Fruit fly (Drosophila melanogaster) whole organism, embryonic: ENCODE data around the gene CG34307.

ENCODE experiments used
- Ada2b ChIP-seq: fragments of 200-800 bp; sonication (Bioruptor generic); IDR thresholded peaks from 2 replicates; pipeline ENCODE4 v1.3.6; 2022; ENCODE audit warnings: missing biosample characterization, missing genetic modification characterization
- BtbVII ChIP-seq: fragments of 200-800 bp; sonication (Bioruptor generic); optimal IDR thresholded peaks from 3 replicates; lab custom pipeline; 2017; ENCODE audit warnings: missing biosample characterization, mild to moderate bottlenecking, missing genetic modification characterization
- CG10462 ChIP-seq: fragments of 200-800 bp; sonication (Bioruptor generic); optimal IDR thresholded peaks from 2 replicates; lab custom pipeline; 2016; ENCODE audit warnings: missing biosample characterization, missing genetic modification characterization
- CG10543 ChIP-seq: fragments of 200-800 bp; sonication (Bioruptor generic); optimal IDR thresholded peaks from 3 replicates; lab custom pipeline; 2017; ENCODE audit warnings: missing biosample characterization, mild to moderate bottlenecking, missing genetic modification characterization, moderate library complexity
- CG10959 ChIP-seq: fragments of 200-800 bp; sonication (Bioruptor generic); IDR thresholded peaks from 2 replicates; pipeline ENCODE4 v1.3.6; 2022; ENCODE audit warnings: missing biosample characterization, missing genetic modification characterization
- CG11560 ChIP-seq: fragments of 200-800 bp; sonication (Bioruptor generic); IDR thresholded peaks from 3 replicates; pipeline ENCODE4 v1.3.6; 2022; ENCODE audit warnings: missing biosample characterization, missing genetic modification characterization
- CG12071 ChIP-seq: fragments of 200-800 bp; sonication (Bioruptor generic); optimal IDR thresholded peaks from 3 replicates; lab custom pipeline; 2018; ENCODE audit warnings: missing biosample characterization, mild to moderate bottlenecking, missing genetic modification characterization
- CG13775 ChIP-seq: fragments of 200-800 bp; sonication (Bioruptor generic); optimal IDR thresholded peaks from 3 replicates; lab custom pipeline; 2017; ENCODE audit warnings: missing biosample characterization, mild to moderate bottlenecking, missing genetic modification characterization
- CG14014 ChIP-seq: fragments of 200-800 bp; sonication (Bioruptor generic); IDR thresholded peaks from 2 replicates; pipeline ENCODE4 v1.3.6; 2022; ENCODE audit warnings: missing biosample characterization, missing genetic modification characterization
- CG14441 ChIP-seq: fragments of 200-800 bp; sonication (Bioruptor generic); IDR thresholded peaks from 2 replicates; pipeline ENCODE4 v1.3.6; 2022; ENCODE audit warnings: missing biosample characterization, missing genetic modification characterization
- CG15696 ChIP-seq: fragments of 200-800 bp; sonication (Bioruptor generic); optimal IDR thresholded peaks from 2 replicates; lab custom pipeline; 2019; ENCODE audit warnings: missing biosample characterization, mild to moderate bottlenecking, missing genetic modification characterization, moderate library complexity
- CG17361 ChIP-seq: fragments of 200-800 bp; sonication (Bioruptor generic); IDR thresholded peaks from 3 replicates; pipeline ENCODE4 v1.3.6; 2022; ENCODE audit warnings: missing biosample characterization, missing genetic modification characterization
- CG18764 ChIP-seq: fragments of 200-800 bp; sonication (Bioruptor generic); optimal IDR thresholded peaks from 3 replicates; lab custom pipeline; 2016; ENCODE audit warnings: missing biosample characterization, missing genetic modification characterization
- CG31224 ChIP-seq: fragments of 200-800 bp; sonication (Bioruptor generic); IDR thresholded peaks from 2 replicates; pipeline ENCODE4 v1.3.6; 2022; ENCODE audit warnings: missing biosample characterization, missing genetic modification characterization
- CG4328 ChIP-seq: fragments of 200-800 bp; sonication (Bioruptor generic); optimal IDR thresholded peaks from 3 replicates; lab custom pipeline; 2017; ENCODE audit warnings: missing biosample characterization, missing genetic modification reagents, missing genetic modification characterization
- CG43689 ChIP-seq: fragments of 200-800 bp; sonication (Bioruptor generic); IDR thresholded peaks from 2 replicates; pipeline ENCODE4 v1.3.6; 2022; ENCODE audit warnings: missing biosample characterization, missing genetic modification characterization
- CG5245 ChIP-seq: fragments of 200-800 bp; sonication (Bioruptor generic); optimal IDR thresholded peaks from 3 replicates; lab custom pipeline; 2016; ENCODE audit warnings: missing biosample characterization, missing genetic modification characterization
- CG8944 ChIP-seq: fragments of 200-800 bp; sonication (Bioruptor generic); optimal IDR thresholded peaks from 3 replicates; lab custom pipeline; 2016; ENCODE audit warnings: missing biosample characterization, missing genetic modification characterization
- CkIIα-i1 ChIP-seq: fragments of 200-800 bp; sonication (Bioruptor generic); IDR thresholded peaks from 2 replicates; pipeline ENCODE4 v1.3.6; 2022; ENCODE audit warnings: missing biosample characterization, missing genetic modification characterization
- Dek ChIP-seq: fragments of 200-800 bp; sonication (Bioruptor generic); optimal IDR thresholded peaks from 3 replicates; lab custom pipeline; 2019; ENCODE audit warnings: missing biosample characterization, mild to moderate bottlenecking, missing genetic modification characterization, moderate library complexity
- Dfd ChIP-seq, 2 experiments: fragments of >200 bp; optimal IDR thresholded peaks; 2 replicates each; lab custom pipeline; 2017; ENCODE audit warnings: missing biosample characterization in 2 of 2, missing genetic modification characterization in 2 of 2
- Dref ChIP-seq: fragments of 200-800 bp; sonication (Bioruptor generic); IDR thresholded peaks from 2 replicates; pipeline ENCODE4 v1.3.6; 2022; ENCODE audit warnings: missing biosample characterization, missing genetic modification characterization
- Elba2 ChIP-seq: fragments of 200-800 bp; sonication (Bioruptor generic); optimal IDR thresholded peaks from 3 replicates; lab custom pipeline; 2016; ENCODE audit warnings: missing biosample characterization, missing genetic modification characterization
- HLH4C ChIP-seq: fragments of 200-800 bp; sonication (Bioruptor generic); IDR thresholded peaks from 3 replicates; pipeline ENCODE4 v1.3.6; 2022; ENCODE audit warnings: missing biosample characterization, missing genetic modification characterization; ENCODE audit not compliant: partially characterized antibody
- Hand ChIP-seq: fragments of 200-800 bp; sonication (Bioruptor generic); optimal IDR thresholded peaks from 2 replicates; lab custom pipeline; 2017; ENCODE audit warnings: mild to moderate bottlenecking, missing biosample characterization, missing genetic modification reagents, missing genetic modification characterization
- Lhr ChIP-seq: fragments of 200-800 bp; sonication (Bioruptor generic); optimal IDR thresholded peaks from 3 replicates; lab custom pipeline; 2017; ENCODE audit warnings: mild to moderate bottlenecking, missing biosample characterization, missing genetic modification reagents, missing genetic modification characterization
- NC2α ChIP-seq: fragments of 200-800 bp; sonication (Bioruptor generic); optimal IDR thresholded peaks from 2 replicates; lab custom pipeline; 2016; ENCODE audit warnings: missing biosample characterization, missing genetic modification characterization
- NFAT ChIP-seq: fragments of 200-800 bp; sonication (Bioruptor generic); IDR thresholded peaks from 2 replicates; pipeline ENCODE4 v1.3.6; 2022; ENCODE audit warnings: missing biosample characterization, missing genetic modification characterization
- NfI ChIP-seq: fragments of 200-800 bp; sonication (Bioruptor generic); optimal IDR thresholded peaks from 3 replicates; lab custom pipeline; 2018; ENCODE audit warnings: missing biosample characterization, mild to moderate bottlenecking, missing genetic modification characterization, moderate library complexity
- Ptx1 ChIP-seq: fragments of 200-800 bp; sonication (Bioruptor generic); IDR thresholded peaks from 2 replicates; pipeline ENCODE4 v1.3.6; 2022; ENCODE audit warnings: missing biosample characterization, missing genetic modification characterization
- Rfx ChIP-seq: fragments of 200-800 bp; sonication (Bioruptor generic); IDR thresholded peaks from 2 replicates; pipeline ENCODE4 v1.3.6; 2022; ENCODE audit warnings: missing biosample characterization, missing genetic modification characterization
- Six4 ChIP-seq: fragments of 200-800 bp; sonication (Bioruptor generic); optimal IDR thresholded peaks from 2 replicates; lab custom pipeline; 2016; ENCODE audit warnings: missing biosample characterization, missing genetic modification characterization
- Usf ChIP-seq: fragments of 200-800 bp; sonication (Bioruptor generic); optimal IDR thresholded peaks from 2 replicates; lab custom pipeline; 2017; ENCODE audit warnings: missing genotype, missing biosample characterization, missing genetic modification characterization
- az2 ChIP-seq: fragments of 200-800 bp; sonication (Bioruptor generic); optimal IDR thresholded peaks from 3 replicates; lab custom pipeline; 2016; ENCODE audit warnings: missing biosample characterization, missing genetic modification characterization
- bcd ChIP-seq: fragments of 200-800 bp; sonication (Bioruptor generic); optimal IDR thresholded peaks from 2 replicates; lab custom pipeline; 2017; ENCODE audit warnings: missing biosample characterization, mild to moderate bottlenecking, missing genetic modification characterization
- bigmax ChIP-seq: fragments of 200-800 bp; sonication (Bioruptor generic); optimal IDR thresholded peaks from 2 replicates; lab custom pipeline; 2018; ENCODE audit warnings: missing biosample characterization, mild to moderate bottlenecking, missing genetic modification characterization
- cg ChIP-seq: fragments of 200-800 bp; sonication (Bioruptor generic); optimal IDR thresholded peaks from 3 replicates; lab custom pipeline; 2019; ENCODE audit warnings: missing biosample characterization, mild to moderate bottlenecking, missing genetic modification characterization, moderate library complexity
- dpn ChIP-seq, 2 experiments: fragments of 200-800 bp; sonication (Bioruptor generic); optimal IDR thresholded peaks; 3 replicates each; lab custom pipeline; 2016; ENCODE audit warnings: missing biosample characterization in 2 of 2, missing genetic modification characterization in 2 of 2
- gt ChIP-seq: fragments of 200-800 bp; sonication (Bioruptor generic); IDR thresholded peaks from 2 replicates; pipeline ENCODE4 v1.3.6; 2022; ENCODE audit warnings: missing biosample characterization, missing genetic modification characterization
- ham ChIP-seq: fragments of 200-800 bp; sonication (Bioruptor generic); IDR thresholded peaks from 2 replicates; pipeline ENCODE4 v1.3.6; 2022; ENCODE audit warnings: missing biosample characterization, missing genetic modification characterization
- kni ChIP-seq: fragments of 200-800 bp; sonication (Bioruptor generic); optimal IDR thresholded peaks from 3 replicates; lab custom pipeline; 2017; ENCODE audit warnings: mild to moderate bottlenecking, missing biosample characterization, missing genetic modification reagents, missing genetic modification characterization
- maf-S ChIP-seq: fragments of 200-800 bp; sonication (Bioruptor generic); optimal IDR thresholded peaks from 2 replicates; lab custom pipeline; 2016; ENCODE audit warnings: missing biosample characterization, missing genetic modification characterization
- peb ChIP-seq: fragments of 200-800 bp; sonication (Bioruptor generic); IDR thresholded peaks from 2 replicates; pipeline ENCODE4 v1.3.6; 2022; ENCODE audit warnings: missing biosample characterization, missing genetic modification characterization
- run ChIP-seq: fragments of 200-800 bp; sonication (Bioruptor generic); optimal IDR thresholded peaks from 3 replicates; lab custom pipeline; 2018; ENCODE audit warnings: missing biosample characterization, mild to moderate bottlenecking, missing genetic modification characterization
- sc ChIP-seq, 3 experiments: fragments of >200 bp in 2 of 3; fragments of 200-800 bp in 1 of 3; sonication (Bioruptor generic) in 1 of 3; optimal IDR thresholded peaks; 2 replicates in 2 of 3; 3 replicates in 1 of 3; lab custom pipeline; 2017; ENCODE audit warnings: mild to moderate bottlenecking in 1 of 3, missing biosample characterization in 1 of 3, missing genetic modification characterization in 1 of 3, missing genetic modification reagents in 1 of 3
- toy ChIP-seq: fragments of 200-800 bp; sonication (Bioruptor generic); IDR thresholded peaks from 2 replicates; pipeline ENCODE4 v1.3.6; 2022; ENCODE audit warnings: missing biosample characterization, missing genetic modification characterization
- unc-4 ChIP-seq: fragments of 200-800 bp; sonication (Bioruptor generic); IDR thresholded peaks from 2 replicates; pipeline ENCODE4 v1.3.6; 2022; ENCODE audit warnings: missing biosample characterization, missing genetic modification characterization; ENCODE audit not compliant: partially characterized antibody
- usp ChIP-seq: fragments of >200 bp; optimal IDR thresholded peaks from 2 replicates; lab custom pipeline; 2017; ENCODE audit warnings: missing biosample characterization, missing genetic modification characterization
- zen ChIP-seq: fragments of 200-800 bp; sonication (Bioruptor generic); optimal IDR thresholded peaks from 3 replicates; lab custom pipeline; 2018; ENCODE audit warnings: missing biosample characterization, mild to moderate bottlenecking, missing genetic modification characterization, moderate library complexity

The CG34307 gene

dm6 chr3R:11849378-11850249 is 47.8 kb upstream of the CG34307 start (continued):
- no peak for TF ChIP-seq CkIIα-i1 (GFP tag; lab: Robert Waterston, UW)
- TF ChIP-seq ham (GFP tag; lab: Robert Waterston, UW) = no peak
- TF ChIP-seq cg (GFP tag; lab: Kevin White, UChicago) = peak; percentile 63
- peak; percentile 62 for TF ChIP-seq run (tag; lab: Kevin White, UChicago)
- no peak for TF ChIP-seq unc-4 (GFP tag; lab: Robert Waterston, UW)
- TF ChIP-seq Dref (GFP tag; lab: Robert Waterston, UW) = no peak
- TF ChIP-seq CG8944 (GFP tag; lab: Kevin White, UChicago) = peak; percentile 91
- peak; percentile 88 for TF ChIP-seq CG18764 (GFP tag; lab: Kevin White, UChicago)
- peak; percentile 66 for TF ChIP-seq CG11560
- TF ChIP-seq Ada2b (GFP tag; lab: Robert Waterston, UW) = peak; percentile 75
- TF ChIP-seq NFAT = peak; percentile 36; the same call in 1 of the 2 replicates
- peak; percentile 95 for TF ChIP-seq az2 (GFP tag; lab: Kevin White, UChicago)
- TF ChIP-seq NC2α (GFP tag; lab: Kevin White, UChicago) = peak; percentile 86
- TF ChIP-seq toy = peak; percentile 56; the same call in 1 of the 2 replicates
- TF ChIP-seq CG17361 (GFP tag; lab: Robert Waterston, UW) = peak; percentile 94
- TF ChIP-seq Dfd (GFP tag; optimal IDR thresholded peaks at IDR 0.05; lab: Kevin White, UChicago) = no peak
- peak; percentile 86 to 92 for TF ChIP-seq dpn (GFP tag; optimal IDR thresholded peaks at IDR 0.05; lab: Kevin White, UChicago)
- peak; percentile 79 for TF ChIP-seq maf-S (GFP tag; lab: Kevin White, UChicago)
- peak; percentile 37; the same call in 1 of the 2 replicates for TF ChIP-seq CG14014 (GFP tag; lab: Robert Waterston, UW)
- peak; percentile 67 for TF ChIP-seq Dek (tag; lab: Kevin White, UChicago)
- no peak for TF ChIP-seq Hand (GFP tag; lab: Kevin White, UChicago)
- peak; percentile 38 for TF ChIP-seq CG15696 (tag; lab: Kevin White, UChicago)
- peak; percentile 86 for TF ChIP-seq Lhr (GFP tag; lab: Kevin White, UChicago)
- TF ChIP-seq Six4 (GFP tag; lab: Kevin White, UChicago) = peak; percentile 92
- peak; percentile 12 for TF ChIP-seq bigmax (GFP tag; lab: Kevin White, UChicago)
- TF ChIP-seq CG43689 (GFP tag; lab: Robert Waterston, UW) = peak; percentile 68; the same call in 1 of the 2 replicates
- no peak for TF ChIP-seq usp
- peak; percentile 37 for TF ChIP-seq BtbVII
- peak; percentile 38 for TF ChIP-seq Usf (GFP tag; lab: Kevin White, UChicago)
- TF ChIP-seq bcd = peak; percentile 84
- TF ChIP-seq Rfx = 0 out of 2 replicates have a peak, but pooled peaks have one; percentile 32
- no peak for TF ChIP-seq sc (optimal IDR thresholded peaks at IDR 0.05; lab: Kevin White, UChicago)
- TF ChIP-seq sc (GFP tag; optimal IDR thresholded peaks at IDR 0.05; lab: Kevin White, UChicago) = peak; percentile 91
- peak; percentile 78 for TF ChIP-seq CG14441 (GFP tag; lab: Robert Waterston, UW)
- peak; percentile 91 for TF ChIP-seq peb
- peak; percentile 75 for TF ChIP-seq CG10959
- no peak for TF ChIP-seq CG31224 (GFP tag; lab: Robert Waterston, UW)
- TF ChIP-seq CG10462 (GFP tag; lab: Kevin White, UChicago) = peak; percentile 83
- TF ChIP-seq NfI (GFP tag; lab: Kevin White, UChicago) = peak; percentile 84
- peak; percentile 66 for TF ChIP-seq zen (tag; lab: Kevin White, UChicago)
- no peak for TF ChIP-seq Elba2 (GFP tag; lab: Kevin White, UChicago)
- TF ChIP-seq CG13775 = peak; percentile 67
- peak; percentile 74 for TF ChIP-seq CG4328 (GFP tag; lab: Kevin White, UChicago)
- peak; percentile 89 for TF ChIP-seq CG5245 (GFP tag; lab: Kevin White, UChicago)
- TF ChIP-seq CG10543 (GFP tag; lab: Kevin White, UChicago) = peak; percentile 32
- peak; percentile 99 for TF ChIP-seq kni (GFP tag; lab: Kevin White, UChicago)
- no peak for TF ChIP-seq HLH4C (GFP tag; lab: Robert Waterston, UW)
- TF ChIP-seq gt (GFP tag; lab: Robert Waterston, UW) = peak; percentile 94
- TF ChIP-seq Ptx1 (GFP tag; lab: Robert Waterston, UW) = peak; percentile 92
- TF ChIP-seq CG12071 (GFP tag; lab: Kevin White, UChicago) = peak; percentile 89
